Fruit fly (Drosophila melanogaster) whole organism: ENCODE measurements around the gene CG10654.

Experiments used
- Dll ChIP-seq: fragments of >200 bp; optimal IDR thresholded peaks from 2 replicates; lab custom pipeline; 2017
- psq ChIP-seq: fragments of >200 bp; optimal IDR thresholded peaks from 2 replicates; lab custom pipeline; 2017
- usp ChIP-seq: fragments of >200 bp; optimal IDR thresholded peaks from 2 replicates; lab custom pipeline; 2017; ENCODE audit warnings: missing biosample characterization, missing genetic modification characterization, mixed read lengths

dm6 chr3L:12534318-12534717, 26.7 kb upstream of the CG10654 start, which contains the start of gene Pmm2:
- TF ChIP-seq psq (lab: Kevin White, UChicago) (no peak), usp (no peak), Dll (lab: Kevin White, UChicago) (no peak)
